Fruit fly (Drosophila melanogaster) whole organism, prepupa: ENCODE data around the gene Ref1.

Experiments used
- Blimp-1 ChIP-seq: fragments of 200-800 bp; sonication (Bioruptor generic); optimal IDR thresholded peaks from 3 replicates; lab custom pipeline; 2017; ENCODE audit warnings: missing biosample characterization, missing genetic modification characterization, mild to moderate bottlenecking, moderate library complexity, missing genetic modification reagents
- CG10669 ChIP-seq: fragments of 200-800 bp; sonication (Bioruptor generic); optimal IDR thresholded peaks from 3 replicates; lab custom pipeline; 2018; ENCODE audit warnings: missing biosample characterization, mild to moderate bottlenecking, missing genetic modification characterization, moderate library complexity
- CG11294 ChIP-seq: fragments of 200-800 bp; sonication (Bioruptor generic); IDR thresholded peaks from 2 replicates; pipeline ENCODE4 v1.3.6; 2022; ENCODE audit warnings: missing biosample characterization, missing genetic modification characterization
- CG15336 ChIP-seq: fragments of 200-800 bp; sonication (Bioruptor generic); IDR thresholded peaks from 2 replicates; pipeline ENCODE4 v1.3.6; 2022; ENCODE audit warnings: missing biosample characterization, missing genetic modification characterization
- CG1621 ChIP-seq: fragments of 200-800 bp; sonication (Bioruptor generic); optimal IDR thresholded peaks from 3 replicates; lab custom pipeline; 2018; ENCODE audit warnings: missing biosample characterization, mild to moderate bottlenecking, missing genetic modification characterization
- CG32006 ChIP-seq: fragments of 200-800 bp; sonication (Bioruptor generic); optimal IDR thresholded peaks from 3 replicates; lab custom pipeline; 2017; ENCODE audit warnings: missing biosample characterization, mild to moderate bottlenecking, missing genetic modification characterization
- CG34406 ChIP-seq: fragments of 200-800 bp; sonication (Bioruptor generic); optimal IDR thresholded peaks from 3 replicates; lab custom pipeline; 2016; ENCODE audit warnings: missing biosample characterization, missing genetic modification characterization
- CG3919 ChIP-seq: fragments of 200-800 bp; sonication (Bioruptor generic); optimal IDR thresholded peaks from 3 replicates; lab custom pipeline; 2016; ENCODE audit warnings: missing biosample characterization, missing genetic modification characterization
- CG6276 ChIP-seq: fragments of 200-800 bp; sonication (Bioruptor generic); optimal IDR thresholded peaks from 2 replicates; lab custom pipeline; 2017; ENCODE audit warnings: missing biosample characterization, mild to moderate bottlenecking, missing genetic modification characterization
- CG6792 ChIP-seq: fragments of 200-800 bp; sonication (Bioruptor generic); optimal IDR thresholded peaks from 3 replicates; lab custom pipeline; 2016; ENCODE audit warnings: missing biosample characterization, missing genetic modification characterization
- CG6808 ChIP-seq: fragments of 200-800 bp; sonication (Bioruptor generic); optimal IDR thresholded peaks from 3 replicates; lab custom pipeline; 2017; ENCODE audit warnings: missing biosample characterization, missing genetic modification characterization, mild to moderate bottlenecking, moderate library complexity, missing genetic modification reagents
- CG6854 ChIP-seq: fragments of 200-800 bp; sonication (Bioruptor generic); optimal IDR thresholded peaks from 2 replicates; lab custom pipeline; 2017; ENCODE audit warnings: missing biosample characterization, mild to moderate bottlenecking, missing genetic modification characterization
- CG8632 ChIP-seq: fragments of 200-800 bp; sonication (Bioruptor generic); optimal IDR thresholded peaks from 3 replicates; lab custom pipeline; 2016; ENCODE audit warnings: missing biosample characterization, missing genetic modification characterization
- CG9139 ChIP-seq: fragments of 200-800 bp; sonication (Bioruptor generic); optimal IDR thresholded peaks from 3 replicates; lab custom pipeline; 2017; ENCODE audit warnings: missing biosample characterization, mild to moderate bottlenecking, missing genetic modification characterization
- Eip75B ChIP-seq: fragments of 200-800 bp; sonication (Bioruptor generic); optimal IDR thresholded peaks from 3 replicates; lab custom pipeline; 2016; ENCODE audit warnings: missing biosample characterization, missing genetic modification characterization
- Eip78C ChIP-seq: fragments of 200-800 bp; sonication (Bioruptor generic); peaks from one replicate; lab custom pipeline; 2016; ENCODE audit warnings: missing biosample characterization, missing genetic modification characterization
- Eip93F ChIP-seq: fragments of 200-800 bp; sonication (Bioruptor generic); optimal IDR thresholded peaks from 2 replicates; lab custom pipeline; 2016; ENCODE audit warnings: missing biosample characterization, mild to moderate bottlenecking, missing genetic modification characterization
- Ets21C ChIP-seq: fragments of 200-800 bp; sonication (Bioruptor generic); optimal IDR thresholded peaks from 3 replicates; lab custom pipeline; 2016; ENCODE audit warnings: missing biosample characterization, missing genetic modification characterization
- Hr38 ChIP-seq: sonication (Bioruptor generic); optimal IDR thresholded peaks from 2 replicates; lab custom pipeline; 2016; ENCODE audit warnings: missing biosample characterization, missing genetic modification characterization
- Lpt ChIP-seq: fragments of 200-800 bp; sonication (Bioruptor generic); optimal IDR thresholded peaks from 3 replicates; lab custom pipeline; 2016; ENCODE audit warnings: missing biosample characterization, missing genetic modification characterization
- Met ChIP-seq: fragments of 200-800 bp; sonication (Bioruptor generic); optimal IDR thresholded peaks from 3 replicates; lab custom pipeline; 2016; ENCODE audit warnings: missing biosample characterization, missing genetic modification characterization
- OdsH ChIP-seq: fragments of 200-800 bp; sonication (Bioruptor generic); optimal IDR thresholded peaks from 3 replicates; lab custom pipeline; 2016; ENCODE audit warnings: missing biosample characterization, missing genetic modification characterization
- Sox14 ChIP-seq: fragments of 200-800 bp; sonication (Bioruptor generic); optimal IDR thresholded peaks from 3 replicates; lab custom pipeline; 2016; ENCODE audit warnings: missing biosample characterization, missing genetic modification characterization
- Sox15 ChIP-seq: fragments of 200-800 bp; sonication (Bioruptor generic); optimal IDR thresholded peaks from 3 replicates; lab custom pipeline; 2016; ENCODE audit warnings: missing biosample characterization, missing genetic modification characterization
- acj6 ChIP-seq: fragments of 200-800 bp; sonication (Bioruptor generic); optimal IDR thresholded peaks from 3 replicates; lab custom pipeline; 2016; ENCODE audit warnings: missing biosample characterization, missing genetic modification characterization
- dac ChIP-seq: fragments of 200-800 bp; sonication (Bioruptor generic); optimal IDR thresholded peaks from 2 replicates; lab custom pipeline; 2017; ENCODE audit warnings: missing biosample characterization, mild to moderate bottlenecking, missing genetic modification characterization
- dsx ChIP-seq: fragments of 200-800 bp; optimal IDR thresholded peaks from 3 replicates; lab custom pipeline; 2019; ENCODE audit warnings: missing biosample characterization, mild to moderate bottlenecking, missing genetic modification characterization, moderate library complexity; ENCODE audit not compliant: poor library complexity, severe bottlenecking
- eg ChIP-seq: fragments of 200-800 bp; sonication (Bioruptor generic); IDR thresholded peaks from 3 replicates; pipeline ENCODE4 v1.3.6; 2022; ENCODE audit warnings: missing biosample characterization, missing genetic modification characterization
- esn ChIP-seq: fragments of 200-800 bp; sonication (Bioruptor generic); optimal IDR thresholded peaks from 2 replicates; lab custom pipeline; 2016; ENCODE audit warnings: missing biosample characterization, mild to moderate bottlenecking, missing genetic modification characterization, moderate library complexity
- fd59A ChIP-seq: fragments of 200-800 bp; sonication (Bioruptor generic); optimal IDR thresholded peaks from 2 replicates; lab custom pipeline; 2017; ENCODE audit warnings: missing biosample characterization, mild to moderate bottlenecking, missing genetic modification characterization, missing genetic modification reagents
- fd85E ChIP-seq: fragments of 200-800 bp; sonication (Bioruptor generic); optimal IDR thresholded peaks from 3 replicates; lab custom pipeline; 2016; ENCODE audit warnings: missing biosample characterization, missing genetic modification characterization
- fkh ChIP-seq: fragments of 200-800 bp; sonication (Bioruptor generic); optimal IDR thresholded peaks from 3 replicates; lab custom pipeline; 2017; ENCODE audit warnings: missing biosample characterization, mild to moderate bottlenecking, missing genetic modification characterization, moderate library complexity
- lz ChIP-seq: fragments of 200-800 bp; sonication (Bioruptor generic); optimal IDR thresholded peaks from 3 replicates; lab custom pipeline; 2016; ENCODE audit warnings: missing biosample characterization, missing genetic modification characterization
- net ChIP-seq: fragments of 200-800 bp; sonication (Bioruptor generic); optimal IDR thresholded peaks from 3 replicates; lab custom pipeline; 2016; ENCODE audit warnings: missing biosample characterization, missing genetic modification characterization
- salr ChIP-seq, 2 experiments: fragments of 200-800 bp; sonication (Bioruptor generic); optimal IDR thresholded peaks; 3 replicates each; lab custom pipeline; 2016 to 2018; ENCODE audit warnings: missing biosample characterization in 2 of 2, missing genetic modification characterization in 2 of 2, mild to moderate bottlenecking in 1 of 2
- ss ChIP-seq, 2 experiments: fragments of 200-800 bp; sonication (Bioruptor generic); optimal IDR thresholded peaks; 2 replicates in 1 of 2; 3 replicates in 1 of 2; lab custom pipeline; 2017 to 2018; ENCODE audit warnings: mild to moderate bottlenecking in 2 of 2, missing biosample characterization in 2 of 2, missing genetic modification characterization in 2 of 2, moderate library complexity in 1 of 2
- svp ChIP-seq: fragments of 200-800 bp; sonication (Bioruptor generic); peaks from one replicate; lab custom pipeline; 2016; ENCODE audit warnings: missing biosample characterization, missing genetic modification characterization
- vri ChIP-seq: fragments of 200-800 bp; sonication (Bioruptor generic); optimal IDR thresholded peaks from 3 replicates; lab custom pipeline; 2016; ENCODE audit warnings: missing biosample characterization, mild to moderate bottlenecking, missing genetic modification characterization

The Ref1 gene

dm6 chr3R:7117590-7117989 is 37.4 kb upstream of the Ref1 start, which contains the start of gene Mlp84B:
Gene Mlp84B, minus strand, starts transcription at chr3R:7117732.
- TF ChIP-seq fd59A (GFP tag; lab: Kevin White, UChicago) (no peak), salr (GFP tag; optimal IDR thresholded peaks at IDR 0.05; lab: Kevin White, UChicago) (no peak), CG10669 (GFP tag; lab: Kevin White, UChicago) (no peak), net (no peak), Lpt (no peak), fd85E (GFP tag; lab: Kevin White, UChicago) (no peak), ss (GFP tag; optimal IDR thresholded peaks at IDR 0.05; lab: Kevin White, UChicago) (no peak), CG1621 (tag; lab: Kevin White, UChicago) (no peak), svp (GFP tag; lab: Kevin White, UChicago) (no peak), esn (GFP tag; lab: Kevin White, UChicago) (no peak), Sox14 (GFP tag; lab: Kevin White, UChicago) (no peak)

dm6 chr3R:7116511-7116910 is 36.3 kb upstream of the Ref1 start:
- TF ChIP-seq dsx (GFP tag; lab: Kevin White, UChicago): no peak
- no peak for TF ChIP-seq CG32006 (GFP tag; lab: Kevin White, UChicago)
- TF ChIP-seq Sox15: no peak
- TF ChIP-seq Eip93F (GFP tag; lab: Kevin White, UChicago): no peak
- TF ChIP-seq CG9139: no peak
- no peak for TF ChIP-seq CG3919 (GFP tag; lab: Kevin White, UChicago)
- TF ChIP-seq CG10669 (GFP tag; lab: Kevin White, UChicago): no peak
- no peak for TF ChIP-seq Blimp-1
- TF ChIP-seq CG6854 (GFP tag; lab: Kevin White, UChicago): no peak
- no peak for TF ChIP-seq fkh (GFP tag; lab: Kevin White, UChicago)
- no peak for TF ChIP-seq Hr38 (GFP tag; lab: Kevin White, UChicago)

dm6 chr3R:7112977-7113376 is 32.8 kb upstream of the Ref1 start:
- no peak for TF ChIP-seq Eip78C (GFP tag; lab: Kevin White, UChicago)
- TF ChIP-seq acj6 (GFP tag; lab: Kevin White, UChicago): no peak
- TF ChIP-seq CG6792 (GFP tag; lab: Kevin White, UChicago): no peak
- TF ChIP-seq CG6276 (GFP tag; lab: Kevin White, UChicago): no peak
- no peak for TF ChIP-seq CG8632 (GFP tag; lab: Kevin White, UChicago)
- no peak for TF ChIP-seq Eip75B (GFP tag; lab: Kevin White, UChicago)
- TF ChIP-seq Sox14 (GFP tag; lab: Kevin White, UChicago): no peak
- no peak for TF ChIP-seq CG6808 (GFP tag; lab: Kevin White, UChicago)

dm6 chr3R:7111206-7111858 is 31.1 kb upstream of the Ref1 start:
- no peak for TF ChIP-seq OdsH (GFP tag; lab: Kevin White, UChicago)
- TF ChIP-seq eg (GFP tag; lab: Robert Waterston, UW): no peak
- TF ChIP-seq CG15336: no peak
- no peak for TF ChIP-seq CG11294
- no peak for TF ChIP-seq lz (GFP tag; lab: Kevin White, UChicago)
- TF ChIP-seq fd85E (GFP tag; lab: Kevin White, UChicago): no peak
- TF ChIP-seq Met: no peak
- TF ChIP-seq Blimp-1: no peak
- no peak for TF ChIP-seq CG34406 (GFP tag; lab: Kevin White, UChicago)
- no peak for TF ChIP-seq Ets21C (GFP tag; lab: Kevin White, UChicago)
- no peak for TF ChIP-seq dac (GFP tag; lab: Kevin White, UChicago)
- TF ChIP-seq CG32006 (GFP tag; lab: Kevin White, UChicago): no peak
- no peak for TF ChIP-seq vri (GFP tag; lab: Kevin White, UChicago)
- TF ChIP-seq Hr38 (GFP tag; lab: Kevin White, UChicago): no peak
- no peak for TF ChIP-seq acj6 (GFP tag; lab: Kevin White, UChicago)
